Fruit fly (Drosophila melanogaster): ENCODE data around the gene Gyc76C.

Gyc76C gene

dm6 chr3L:19815472-19816150, 22.2 kb upstream of the Gyc76C start, which contains the start of gene cyc (continued):
- peak; percentile 9 for TF ChIP-seq CG34376 (GFP tag; optimal IDR thresholded peaks at IDR 0.05)
- peak; percentile 39 for TF ChIP-seq grau (tag; optimal IDR thresholded peaks at IDR 0.05)
- peak; percentile 11 for TF ChIP-seq Fer1 (GFP tag; optimal IDR thresholded peaks at IDR 0.05)
- TF ChIP-seq CG2712 (tag; optimal IDR thresholded peaks at IDR 0.05): no peak
- TF ChIP-seq CG15514 (GFP tag; optimal IDR thresholded peaks at IDR 0.05): peak; percentile 84
- peak in 1 of 2 experiments; percentile 28 for TF ChIP-seq Pdp1 (GFP tag; optimal IDR thresholded peaks at IDR 0.05)
- TF ChIP-seq aop (GFP tag; IDR thresholded peaks at IDR 0.05): no peak
- TF ChIP-seq CG3163 (GFP tag; optimal IDR thresholded peaks at IDR 0.05): no peak
- no peak for TF ChIP-seq jumu (GFP tag; optimal IDR thresholded peaks at IDR 0.05)
- peak; percentile 95 for TF ChIP-seq E2f2 (GFP tag; IDR thresholded peaks at IDR 0.05)
- peak in 1 of 2 experiments; percentile 22 for TF ChIP-seq bsh (GFP tag; optimal IDR thresholded peaks at IDR 0.05)
- peak; percentile 77 for TF ChIP-seq cg (GFP tag; optimal IDR thresholded peaks at IDR 0.05)
- no peak for TF ChIP-seq CG10321 (GFP tag; IDR thresholded peaks at IDR 0.05)
- no peak for TF ChIP-seq peb (GFP tag; IDR thresholded peaks at IDR 0.05)
- TF ChIP-seq ssp (GFP tag; IDR thresholded peaks at IDR 0.05): 0 out of 2 replicates have a peak, but pooled peaks have one; percentile 26
- peak; percentile 85 for TF ChIP-seq scrt (GFP tag; optimal IDR thresholded peaks at IDR 0.05)
- TF ChIP-seq NK7.1 (GFP tag; optimal IDR thresholded peaks at IDR 0.05): no peak
- no peak for TF ChIP-seq CG34422 (GFP tag; IDR thresholded peaks at IDR 0.05)
- no peak for TF ChIP-seq toy (GFP tag; IDR thresholded peaks at IDR 0.05)
- TF ChIP-seq H15 (GFP tag; IDR thresholded peaks at IDR 0.05): no peak
- no peak for TF ChIP-seq Atf6 (GFP tag; IDR thresholded peaks at IDR 0.05)
- no peak for TF ChIP-seq CG17361 (GFP tag; IDR thresholded peaks at IDR 0.05)
- TF ChIP-seq trem (tag; optimal IDR thresholded peaks at IDR 0.05): peak; percentile 7
- no peak for TF ChIP-seq slou (GFP tag; optimal IDR thresholded peaks at IDR 0.05)
- TF ChIP-seq gce (GFP tag; IDR thresholded peaks at IDR 0.05): no peak
- TF ChIP-seq stwl (tag; optimal IDR thresholded peaks at IDR 0.05): peak; percentile 17
- peak; percentile 8 for TF ChIP-seq CG13296 (GFP tag; optimal IDR thresholded peaks at IDR 0.05)
- TF ChIP-seq ci (GFP tag; IDR thresholded peaks at IDR 0.05): 0 out of 3 replicates have a peak, but pooled peaks have one; percentile 19
- TF ChIP-seq CG13287 (GFP tag; IDR thresholded peaks at IDR 0.05; ENCODE audit: partially characterized antibody): peak; percentile 8; the same call in 1 of the 2 replicates
- peak; percentile 21 for TF ChIP-seq CG5180 (GFP tag; optimal IDR thresholded peaks at IDR 0.05)
- peak; percentile 22; the same call in 1 of the 2 replicates for TF ChIP-seq slbo (GFP tag; IDR thresholded peaks at IDR 0.05)
- TF ChIP-seq CG17385 (GFP tag; optimal IDR thresholded peaks at IDR 0.05): peak; percentile 68
- no peak for TF ChIP-seq Fer2 (tag; optimal IDR thresholded peaks at IDR 0.05)
- TF ChIP-seq Nf-YA (GFP tag; IDR thresholded peaks at IDR 0.05): no peak
- peak; percentile 32 for TF ChIP-seq YL-1 (GFP tag; optimal IDR thresholded peaks at IDR 0.05)
- peak; percentile 62 for TF ChIP-seq gfzf (GFP tag; optimal IDR thresholded peaks at IDR 0.05)
- TF ChIP-seq chn (GFP tag; optimal IDR thresholded peaks at IDR 0.05): no peak
- TF ChIP-seq HmgD (GFP tag; optimal IDR thresholded peaks at IDR 0.05): no peak
- TF ChIP-seq Rfx (GFP tag; IDR thresholded peaks at IDR 0.05): no peak
- TF ChIP-seq CG6854 (GFP tag; optimal IDR thresholded peaks at IDR 0.05): no peak
- TF ChIP-seq CG12659 (GFP tag; optimal IDR thresholded peaks at IDR 0.05): peak; percentile 36
- no peak for TF ChIP-seq disco-r (GFP tag; optimal IDR thresholded peaks at IDR 0.05)
- TF ChIP-seq Meics (GFP tag; optimal IDR thresholded peaks at IDR 0.05): no peak
- TF ChIP-seq zf30C (GFP tag; optimal IDR thresholded peaks at IDR 0.05): no peak
- TF ChIP-seq pzg (GFP tag; optimal IDR thresholded peaks at IDR 0.05): peak; percentile 65
- no peak for TF ChIP-seq Vsx1 (GFP tag; optimal IDR thresholded peaks at IDR 0.05)
- peak; percentile 51 for TF ChIP-seq CTCF (GFP tag; optimal IDR thresholded peaks at IDR 0.05)
- peak; percentile 22 for TF ChIP-seq lbe (GFP tag; optimal IDR thresholded peaks at IDR 0.05)
- no peak for TF ChIP-seq ham (GFP tag; IDR thresholded peaks at IDR 0.05)
- no peak for TF ChIP-seq CG10267 (tag; optimal IDR thresholded peaks at IDR 0.05)
- no peak for TF ChIP-seq CG8478 (optimal IDR thresholded peaks at IDR 0.05)
